Fruit fly (Drosophila melanogaster): ENCODE data around the gene Rpn12.

Rpn12 gene

dm6 chr3L:16629793-16630192 is 47.0 kb downstream of the Rpn12 start:
- no peak for TF ChIP-seq noc (tag; optimal IDR thresholded peaks at IDR 0.05)

dm6 chr3L:16631844-16632537 is 49.2 kb downstream of the Rpn12 start:
- no peak for TF ChIP-seq noc (tag; optimal IDR thresholded peaks at IDR 0.05)

Data from whole organism, larva.